Fruit fly (Drosophila melanogaster): Measurements from ENCODE around the gene Rph.

Gene Rph

dm6 chrX:10729196-10729835 is 28.1 kb downstream of the Rph start (continued):
- TF ChIP-seq lab (GFP tag; optimal IDR thresholded peaks at IDR 0.05) (peak; percentile 22), nom (GFP tag; optimal IDR thresholded peaks at IDR 0.05) (no peak), CG16813 (GFP tag; IDR thresholded peaks at IDR 0.05; ENCODE audit: partially characterized antibody) (no peak), CG2199 (GFP tag; IDR thresholded peaks at IDR 0.05) (0 out of 3 replicates have a peak, but pooled peaks have one; percentile 73), CG16815 (GFP tag; optimal IDR thresholded peaks at IDR 0.05) (no peak), eyg (GFP tag; optimal IDR thresholded peaks at IDR 0.05) (no peak), cad (GFP tag; optimal IDR thresholded peaks at IDR 0.05) (no peak), CG11398 (GFP tag; optimal IDR thresholded peaks at IDR 0.05) (no peak), so (GFP tag; IDR thresholded peaks at IDR 0.05) (no peak), CG13123 (GFP tag; optimal IDR thresholded peaks at IDR 0.05) (no peak), CG7786 (GFP tag; optimal IDR thresholded peaks at IDR 0.05) (no peak), Antp (GFP tag; optimal IDR thresholded peaks at IDR 0.05) (no peak), ato (GFP tag; IDR thresholded peaks at IDR 0.05; ENCODE audit: partially characterized antibody) (no peak), Gsc (GFP tag; IDR thresholded peaks at IDR 0.05) (no peak), CG12155 (GFP tag; optimal IDR thresholded peaks at IDR 0.05) (no peak), ftz-f1 (GFP tag; optimal IDR thresholded peaks at IDR 0.05) (no peak), dpn (GFP tag; optimal IDR thresholded peaks at IDR 0.05) (no peak), CG17328 (GFP tag; IDR thresholded peaks at IDR 0.05) (no peak)

DNA sequence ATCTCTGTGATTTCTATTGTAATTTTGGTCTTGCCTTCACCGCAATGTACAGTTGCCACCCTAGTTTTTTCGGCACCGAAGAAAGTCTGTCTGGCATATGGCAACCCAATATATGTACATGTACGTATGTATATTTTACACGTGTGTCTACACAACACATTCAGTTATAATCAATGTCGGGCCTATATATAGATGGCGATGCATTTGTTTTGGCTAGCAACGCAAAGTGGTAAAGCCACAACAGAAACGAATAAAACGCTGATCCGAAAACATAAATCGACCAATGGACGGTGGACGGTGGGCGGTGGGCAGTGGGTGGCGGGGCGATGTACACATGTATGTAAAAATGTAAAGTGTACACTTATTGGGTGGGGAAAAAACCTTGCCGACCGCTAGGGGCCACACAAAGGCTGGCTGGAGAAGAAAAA is 28.9 kb downstream of the Rph start:
- TF ChIP-seq CG8290 (GFP tag; optimal IDR thresholded peaks at IDR 0.05) (peak; percentile 9), CG8290 (tag; optimal IDR thresholded peaks at IDR 0.05) (no peak), CG10979 (tag; optimal IDR thresholded peaks at IDR 0.05) (no peak), twi (tag; optimal IDR thresholded peaks at IDR 0.05) (peak; percentile 71), CG7963 (GFP tag; IDR thresholded peaks at IDR 0.05; ENCODE audit: partially characterized antibody) (no peak), CG14860 (GFP tag; IDR thresholded peaks at IDR 0.05; ENCODE audit: partially characterized antibody) (0 out of 3 replicates have a peak, but pooled peaks have one; percentile 19), pita (GFP tag; optimal IDR thresholded peaks at IDR 0.05) (peak; percentile 32), lov (optimal IDR thresholded peaks at IDR 0.05) (no peak), lov (GFP tag; IDR thresholded peaks at IDR 0.05) (no peak), CG7987 (GFP tag; optimal IDR thresholded peaks at IDR 0.05) (no peak), Dip2 (GFP tag; IDR thresholded peaks at IDR 0.05) (peak; percentile 75), stwl (tag; optimal IDR thresholded peaks at IDR 0.05) (peak; percentile 60), CG11504 (tag; optimal IDR thresholded peaks at IDR 0.05) (peak; percentile 0), knrl (GFP tag; IDR thresholded peaks at IDR 0.05; ENCODE audit: partially characterized antibody) (no peak), crol (GFP tag; IDR thresholded peaks at IDR 0.05) (peak; percentile 60), CG10321 (GFP tag; IDR thresholded peaks at IDR 0.05) (no peak), CG10274 (GFP tag; optimal IDR thresholded peaks at IDR 0.05) (no peak), insv (GFP tag; optimal IDR thresholded peaks at IDR 0.05) (peak in 1 of 2 experiments; percentile 31), Med (GFP tag) (no peak), CG4707 (GFP tag; optimal IDR thresholded peaks at IDR 0.05) (no peak), CG6791 (GFP tag; IDR thresholded peaks at IDR 0.05; ENCODE audit: partially characterized antibody) (0 out of 3 replicates have a peak, but pooled peaks have one; percentile 12), btn (GFP tag; optimal IDR thresholded peaks at IDR 0.05) (no peak), z (GFP tag; IDR thresholded peaks at IDR 0.05) (no peak), CTCF (GFP tag; optimal IDR thresholded peaks at IDR 0.05) (peak; percentile 89), CG2199 (GFP tag; IDR thresholded peaks at IDR 0.05) (peak; percentile 52; the same call in 1 of the 3 replicates), CG32767 (GFP tag; IDR thresholded peaks at IDR 0.05) (no peak), CG17612 (GFP tag; IDR thresholded peaks at IDR 0.05) (no peak), CG3281 (GFP tag; optimal IDR thresholded peaks at IDR 0.05) (no peak), cg (GFP tag; optimal IDR thresholded peaks at IDR 0.05) (peak; percentile 26), ken (GFP tag; IDR thresholded peaks at IDR 0.05) (0 out of 3 replicates have a peak, but pooled peaks have one; percentile 19), trem (tag; optimal IDR thresholded peaks at IDR 0.05) (peak; percentile 25)

Measured in whole organism, embryonic.